Fruit fly (Drosophila melanogaster) whole organism, prepupa: ENCODE data around the gene CG32344.

Experiments used
- CG16779 ChIP-seq: fragments of 200-800 bp; sonication (Bioruptor generic); optimal IDR thresholded peaks from 3 replicates; lab custom pipeline; 2017; ENCODE audit warnings: missing biosample characterization, mild to moderate bottlenecking, missing genetic modification characterization
- CG3919 ChIP-seq: fragments of 200-800 bp; sonication (Bioruptor generic); optimal IDR thresholded peaks from 3 replicates; lab custom pipeline; 2016; ENCODE audit warnings: missing biosample characterization, missing genetic modification characterization
- Sox15 ChIP-seq: fragments of 200-800 bp; sonication (Bioruptor generic); optimal IDR thresholded peaks from 3 replicates; lab custom pipeline; 2016; ENCODE audit warnings: missing biosample characterization, missing genetic modification characterization
- lz ChIP-seq: fragments of 200-800 bp; sonication (Bioruptor generic); optimal IDR thresholded peaks from 3 replicates; lab custom pipeline; 2016; ENCODE audit warnings: missing biosample characterization, missing genetic modification characterization
- pdm3 ChIP-seq: fragments of 200-800 bp; sonication (Bioruptor generic); optimal IDR thresholded peaks from 3 replicates; lab custom pipeline; 2016; ENCODE audit warnings: missing biosample characterization, missing genetic modification characterization
- vri ChIP-seq: fragments of 200-800 bp; sonication (Bioruptor generic); optimal IDR thresholded peaks from 3 replicates; lab custom pipeline; 2016; ENCODE audit warnings: missing biosample characterization, mild to moderate bottlenecking, missing genetic modification characterization

dm6 chr3L:276736-277487 lies 47.6 kb downstream of the CG32344 start, which contains the start of gene RhoGEF3:
- TF ChIP-seq vri (GFP tag; lab: Kevin White, UChicago) (no peak), CG3919 (GFP tag; lab: Kevin White, UChicago) (no peak), Sox15 (GFP tag; lab: Kevin White, UChicago) (no peak), lz (GFP tag; lab: Kevin White, UChicago) (no peak), CG16779 (tag; lab: Kevin White, UChicago) (no peak), pdm3 (GFP tag; lab: Kevin White, UChicago) (no peak)
